Worm (Caenorhabditis elegans) whole organism, L4 larva: ENCODE measurements around the gene micu-1.
A peak's percentile ranks its signal among the peaks of the same experiment; 100 is the strongest.

Source experiments
- D1046.2 ChIP-seq: fragments of 200-800 bp; sonication (Bioruptor generic); IDR thresholded peaks from 2 replicates; pipeline ENCODE4 v1.3.6; 2022; ENCODE audit warnings: missing genetic modification characterization, missing compliant biosample characterization
- F26F4.8 ChIP-seq: fragments of 200-800 bp; sonication (Bioruptor generic); conservative IDR thresholded peaks from 2 replicates; pipeline ENCODE4 v1.3.6; 2022; ENCODE audit warnings: missing genetic modification characterization, missing compliant biosample characterization
- T20F7.1 ChIP-seq: fragments of 200-800 bp; sonication (Bioruptor generic); optimal IDR thresholded peaks from 2 replicates; lab custom pipeline; 2018; ENCODE audit warnings: mild to moderate bottlenecking, missing genetic modification characterization, missing compliant biosample characterization
- T26A8.4 ChIP-seq: fragments of 200-800 bp; sonication (Bioruptor generic); IDR thresholded peaks from 2 replicates; pipeline ENCODE4 v1.3.6; 2022; ENCODE audit warnings: missing genetic modification characterization, missing compliant biosample characterization
- Y48G9A.11 ChIP-seq: fragments of 200-800 bp; sonication (Bioruptor generic); IDR thresholded peaks from 2 replicates; pipeline ENCODE4 v1.3.6; 2022; ENCODE audit warnings: missing genetic modification reagents, missing genetic modification characterization, missing compliant biosample characterization
- aha-1 ChIP-seq: fragments of 150-350 bp; peaks from one replicate; lab custom pipeline; 2014; ENCODE audit warnings: missing biosample characterization, missing genetic modification characterization
- arid-1 ChIP-seq: fragments of 200-800 bp; sonication (Bioruptor generic); conservative IDR thresholded peaks from 2 replicates; pipeline ENCODE4 v1.3.6; 2022; ENCODE audit warnings: missing genetic modification reagents, missing genetic modification characterization, missing compliant biosample characterization
- attf-4 ChIP-seq: sonication (generic microtip); optimal IDR thresholded peaks from 3 replicates; lab custom pipeline; 2017; ENCODE audit warnings: missing biosample characterization, missing genetic modification characterization
- ceh-20 ChIP-seq: fragments of 200-800 bp; sonication (Bioruptor generic); IDR thresholded peaks from 2 replicates; pipeline ENCODE4 v1.3.6; 2022; ENCODE audit warnings: missing genetic modification reagents, missing genetic modification characterization, missing compliant biosample characterization
- ceh-28 ChIP-seq: fragments of 150-350 bp; optimal IDR thresholded peaks from 2 replicates; lab custom pipeline; 2014; ENCODE audit warnings: missing biosample characterization, missing genetic modification reagents, missing genetic modification characterization
- ceh-44 ChIP-seq: fragments of 200-800 bp; sonication (Bioruptor generic); IDR thresholded peaks from 2 replicates; pipeline ENCODE4 v1.3.6; 2022; ENCODE audit warnings: missing genetic modification reagents, missing genetic modification characterization, missing compliant biosample characterization
- ceh-62 ChIP-seq: sonication (generic microtip); optimal IDR thresholded peaks from 2 replicates; lab custom pipeline; 2017; ENCODE audit warnings: missing biosample characterization, missing genetic modification characterization
- ces-1 ChIP-seq: fragments of 150-350 bp; sonication (generic microtip); optimal IDR thresholded peaks from 4 replicates; lab custom pipeline; 2014; ENCODE audit warnings: missing biosample characterization, missing genetic modification reagents, missing genetic modification characterization
- cey-2 ChIP-seq: sonication (generic microtip); optimal IDR thresholded peaks from 3 replicates; lab custom pipeline; 2017; ENCODE audit warnings: missing genetic modification characterization, mild to moderate bottlenecking, missing compliant biosample characterization, antibody characterized with exemption, borderline replicate concordance; ENCODE audit not compliant: insufficient read depth
- daf-19 ChIP-seq: fragments of 200-800 bp; sonication (Bioruptor generic); conservative IDR thresholded peaks from 2 replicates; pipeline ENCODE4 v1.3.6; 2022; ENCODE audit warnings: missing genetic modification characterization, missing compliant biosample characterization
- dmd-9 ChIP-seq: fragments of 200-800 bp; sonication (Bioruptor generic); IDR thresholded peaks from 2 replicates; pipeline ENCODE4 v1.3.6; 2022; ENCODE audit warnings: missing genetic modification reagents, missing genetic modification characterization, missing compliant biosample characterization
- duxl-1 ChIP-seq: sonication (generic microtip); optimal IDR thresholded peaks from 2 replicates; lab custom pipeline; 2016; ENCODE audit warnings: mild to moderate bottlenecking, missing genetic modification characterization, moderate library complexity, missing compliant biosample characterization; ENCODE audit not compliant: poor library complexity
- gei-8 ChIP-seq: fragments of 200-800 bp; sonication (Bioruptor generic); optimal IDR thresholded peaks from 2 replicates; lab custom pipeline; 2018; ENCODE audit warnings: mild to moderate bottlenecking, missing genetic modification characterization, missing compliant biosample characterization
- hif-1 ChIP-seq, 2 experiments: sonication (generic microtip); optimal IDR thresholded peaks; 2 replicates each; lab custom pipeline; 2016 to 2017; ENCODE audit warnings: missing compliant biosample characterization in 2 of 2, missing genetic modification characterization in 2 of 2, missing genetic modification reagents in 2 of 2, missing genotype in 2 of 2, mild to moderate bottlenecking in 1 of 2
- hlh-11 ChIP-seq: fragments of 200-800 bp; sonication (Bioruptor generic); optimal IDR thresholded peaks from 2 replicates; lab custom pipeline; 2018; ENCODE audit warnings: mild to moderate bottlenecking, missing genetic modification characterization, missing compliant biosample characterization
- lim-7 ChIP-seq: fragments of 200-800 bp; sonication (Bioruptor generic); IDR thresholded peaks from 2 replicates; pipeline ENCODE4 v1.3.6; 2022; ENCODE audit warnings: missing genetic modification characterization, missing compliant biosample characterization
- lin-13 ChIP-seq: fragments of 150-350 bp; optimal IDR thresholded peaks from 2 replicates; lab custom pipeline; 2014; ENCODE audit warnings: missing biosample characterization, missing genetic modification reagents, missing genetic modification characterization
- lin-15B ChIP-seq: fragments of 150-350 bp; sonication (generic microtip); optimal IDR thresholded peaks from 3 replicates; lab custom pipeline; 2014; ENCODE audit warnings: missing biosample characterization, missing genetic modification characterization
- lin-29 ChIP-seq: fragments of 200-800 bp; sonication (Bioruptor generic); IDR thresholded peaks from 2 replicates; pipeline ENCODE4 v1.3.6; 2022; ENCODE audit warnings: missing genetic modification reagents, missing genetic modification characterization, missing compliant biosample characterization
- lin-38 ChIP-seq: fragments of 200-800 bp; sonication (Bioruptor generic); IDR thresholded peaks from 2 replicates; pipeline ENCODE4 v1.3.6; 2022; ENCODE audit warnings: missing genetic modification reagents, missing genetic modification characterization, missing compliant biosample characterization
- mep-1 ChIP-seq: fragments of 150-350 bp; sonication (generic microtip); optimal IDR thresholded peaks from 3 replicates; lab custom pipeline; 2014; ENCODE audit warnings: missing biosample characterization, missing genetic modification characterization
- mxl-2 ChIP-seq: fragments of 200-800 bp; sonication (Bioruptor generic); conservative IDR thresholded peaks from 2 replicates; pipeline ENCODE4 v1.3.6; 2022; ENCODE audit warnings: missing genetic modification reagents, missing genetic modification characterization, missing compliant biosample characterization
- nhr-10 ChIP-seq: fragments of 150-350 bp; optimal IDR thresholded peaks from 2 replicates; lab custom pipeline; 2014; ENCODE audit warnings: missing biosample characterization, missing genetic modification characterization
- nhr-111 ChIP-seq: fragments of 200-800 bp; sonication (Bioruptor generic); optimal IDR thresholded peaks from 2 replicates; lab custom pipeline; 2018; ENCODE audit warnings: mild to moderate bottlenecking, missing genetic modification characterization, missing compliant biosample characterization
- nhr-237 ChIP-seq: sonication (generic microtip); optimal IDR thresholded peaks from 2 replicates; lab custom pipeline; 2017; ENCODE audit warnings: missing biosample characterization, missing genetic modification characterization
- nhr-25 ChIP-seq: sonication (generic microtip); optimal IDR thresholded peaks from 2 replicates; lab custom pipeline; 2017; ENCODE audit warnings: missing genetic modification characterization, mild to moderate bottlenecking, missing compliant biosample characterization, antibody characterized with exemption, moderate library complexity, borderline replicate concordance; ENCODE audit not compliant: insufficient read depth
- nhr-41 ChIP-seq: fragments of 200-800 bp; sonication (Bioruptor generic); IDR thresholded peaks from 2 replicates; pipeline ENCODE4 v1.3.6; 2022; ENCODE audit warnings: missing genetic modification reagents, missing genetic modification characterization, missing compliant biosample characterization
- nhr-42 ChIP-seq: fragments of 200-800 bp; sonication (Bioruptor generic); IDR thresholded peaks from 2 replicates; pipeline ENCODE4 v1.3.6; 2022; ENCODE audit warnings: missing genetic modification characterization, missing compliant biosample characterization
- nhr-76 ChIP-seq: fragments of 150-350 bp; optimal IDR thresholded peaks from 2 replicates; lab custom pipeline; 2014; ENCODE audit warnings: missing biosample characterization, missing genetic modification characterization
- nhr-77 ChIP-seq: fragments of 150-350 bp; optimal IDR thresholded peaks from 2 replicates; lab custom pipeline; 2014; ENCODE audit warnings: missing biosample characterization, missing genetic modification characterization
- pha-4 ChIP-seq, 2 experiments: fragments of 150-350 bp in 1 of 2; fragments of 200-800 bp in 1 of 2; sonication (Bioruptor generic) in 1 of 2; IDR thresholded peaks in 1 of 2; optimal IDR thresholded peaks in 1 of 2; 2 replicates each; pipeline versions ENCODE4 v1.3.6 to Lab custom; 2014 to 2022; ENCODE audit warnings: missing genetic modification characterization in 2 of 2, missing genetic modification reagents in 2 of 2, missing biosample characterization in 1 of 2, missing compliant biosample characterization in 1 of 2
- php-3 ChIP-seq: fragments of 200-800 bp; sonication (Bioruptor generic); IDR thresholded peaks from 2 replicates; pipeline ENCODE4 v1.3.6; 2022; ENCODE audit warnings: missing genetic modification reagents, missing genetic modification characterization, missing compliant biosample characterization
- pqm-1 ChIP-seq: sonication (generic microtip); optimal IDR thresholded peaks from 2 replicates; lab custom pipeline; 2017; ENCODE audit warnings: missing biosample characterization, missing genetic modification characterization
- sdz-12 ChIP-seq: fragments of 200-800 bp; sonication (Bioruptor generic); optimal IDR thresholded peaks from 2 replicates; lab custom pipeline; 2018; ENCODE audit warnings: mild to moderate bottlenecking, missing genetic modification characterization, missing compliant biosample characterization
- set-16 ChIP-seq: fragments of 200-800 bp; sonication (Bioruptor generic); IDR thresholded peaks from 2 replicates; pipeline ENCODE4 v1.3.6; 2022; ENCODE audit warnings: missing genetic modification reagents, missing genetic modification characterization, missing compliant biosample characterization
- tag-97 ChIP-seq: fragments of 200-800 bp; sonication (Bioruptor generic); IDR thresholded peaks from 2 replicates; pipeline ENCODE4 v1.3.6; 2022; ENCODE audit warnings: missing genetic modification characterization, missing compliant biosample characterization
- unc-130 ChIP-seq: sonication (generic microtip); optimal IDR thresholded peaks from 2 replicates; lab custom pipeline; 2016; ENCODE audit warnings: missing genetic modification reagents, missing genetic modification characterization, missing compliant biosample characterization
- unc-62 ChIP-seq, 3 experiments: fragments of 150-350 bp in 1 of 3; sonication (generic microtip); optimal IDR thresholded peaks in 2 of 3; peaks in 1 of 3; 1 replicate in 1 of 3; 2 replicates in 2 of 3; lab custom pipeline; 2014 to 2017; ENCODE audit warnings: missing biosample characterization in 3 of 3, missing genetic modification characterization in 3 of 3, missing genetic modification reagents in 3 of 3, missing genotype in 1 of 3
- vab-7 ChIP-seq: fragments of 200-800 bp; sonication (Bioruptor generic); IDR thresholded peaks from 2 replicates; pipeline ENCODE4 v1.3.6; 2022; ENCODE audit warnings: missing genetic modification reagents, missing genetic modification characterization, missing compliant biosample characterization
- zag-1 ChIP-seq: fragments of 150-350 bp; optimal IDR thresholded peaks from 2 replicates; lab custom pipeline; 2014; ENCODE audit warnings: missing biosample characterization, missing genetic modification characterization
- zfp-2 ChIP-seq: sonication (generic microtip); optimal IDR thresholded peaks from 2 replicates; lab custom pipeline; 2016; ENCODE audit warnings: mild to moderate bottlenecking, missing genetic modification characterization, missing compliant biosample characterization

micu-1 gene

ce11 chrIV:13314181-13314580, 16.5 kb downstream of the micu-1 start (continued):
- peak; percentile 7; the same call in 1 of the 2 replicates for TF ChIP-seq pha-4 (GFP tag; IDR thresholded peaks at IDR 0.05; lab: Robert Waterston, UW)
- TF ChIP-seq pha-4 (tag; optimal IDR thresholded peaks at IDR 0.05; lab: Kevin White, UChicago), result no peak
- no peak for TF ChIP-seq gei-8 (GFP tag; lab: Kevin White, UChicago)
- no peak for TF ChIP-seq daf-19 (GFP tag; lab: Robert Waterston, UW)
- peak; percentile 97 for TF ChIP-seq php-3 (GFP tag; lab: Robert Waterston, UW)
- no peak for TF ChIP-seq ceh-44
- no peak for TF ChIP-seq nhr-76 (tag; lab: Kevin White, UChicago)
- TF ChIP-seq duxl-1 (tag; lab: Kevin White, UChicago), result no peak
- TF ChIP-seq lin-15B, result no peak
- TF ChIP-seq hif-1 (tag; optimal IDR thresholded peaks at IDR 0.05; lab: Kevin White, UChicago), result no peak
- 0 out of 2 replicates have a peak, but pooled peaks have one; percentile 32 for TF ChIP-seq mxl-2 (GFP tag; lab: Robert Waterston, UW)
- TF ChIP-seq pqm-1 (tag; lab: Kevin White, UChicago), result peak; percentile 82
- no peak for TF ChIP-seq F26F4.8
- TF ChIP-seq aha-1 (tag; lab: Kevin White, UChicago), result no peak
- no peak for TF ChIP-seq lin-13 (GFP tag; lab: Kevin White, UChicago)
- peak; percentile 22 for TF ChIP-seq cey-2 (tag; lab: Kevin White, UChicago)
- TF ChIP-seq tag-97 (GFP tag; lab: Robert Waterston, UW), result no peak
- no peak for TF ChIP-seq attf-4 (tag; lab: Kevin White, UChicago)
- TF ChIP-seq ceh-20, result peak; percentile 85
- TF ChIP-seq Y48G9A.11 (GFP tag; lab: Robert Waterston, UW), result no peak
- no peak for TF ChIP-seq ces-1 (GFP tag; lab: Kevin White, UChicago)
- no peak for TF ChIP-seq zag-1 (tag; lab: Kevin White, UChicago)
- no peak for TF ChIP-seq nhr-41 (GFP tag; lab: Robert Waterston, UW)
- TF ChIP-seq sdz-12, result no peak
- TF ChIP-seq nhr-111, result no peak

ce11 chrIV:13315344-13315743, 17.6 kb downstream of the micu-1 start, which contains the start of gene fat-1:
Gene fat-1 (plus strand): TSS chrIV:13315644.
- TF ChIP-seq aha-1 (tag; lab: Kevin White, UChicago) (no peak), vab-7 (GFP tag; lab: Robert Waterston, UW) (no peak), lin-38 (0 out of 2 replicates have a peak, but pooled peaks have one; percentile 6), T20F7.1 (GFP tag; lab: Kevin White, UChicago) (no peak), nhr-25 (no peak)

- TF ChIP-seq daf-19 (GFP tag; lab: Robert Waterston, UW), result no peak
- TF ChIP-seq ceh-62, result no peak
- peak; percentile 54 for TF ChIP-seq nhr-76 (tag; lab: Kevin White, UChicago)
- TF ChIP-seq aha-1 (tag; lab: Kevin White, UChicago), result peak; percentile 98
- TF ChIP-seq mep-1, result peak; percentile 91
- peak in 1 of 2 experiments; percentile 41 for TF ChIP-seq hif-1 (tag; optimal IDR thresholded peaks at IDR 0.05; lab: Kevin White, UChicago)
- TF ChIP-seq unc-130 (GFP tag; lab: Kevin White, UChicago), result no peak
- TF ChIP-seq nhr-77 (tag; lab: Kevin White, UChicago), result peak; percentile 95
- no peak for TF ChIP-seq lin-29 (GFP tag; lab: Robert Waterston, UW)
- TF ChIP-seq set-16 (GFP tag; lab: Robert Waterston, UW), result no peak
- no peak for TF ChIP-seq ceh-44
- 0 out of 2 replicates have a peak, but pooled peaks have one; percentile 50 for TF ChIP-seq arid-1 (GFP tag; lab: Robert Waterston, UW)
- TF ChIP-seq ceh-28 (tag; lab: Kevin White, UChicago), result no peak
- TF ChIP-seq Y48G9A.11 (GFP tag; lab: Robert Waterston, UW), result no peak
- peak in 1 of 2 experiments; percentile 88 for TF ChIP-seq unc-62 (GFP tag; optimal IDR thresholded peaks at IDR 0.05 in 1 of 2; lab: Kevin White, UChicago)
- no peak for TF ChIP-seq unc-62 (tag; optimal IDR thresholded peaks at IDR 0.05; lab: Kevin White, UChicago)
- TF ChIP-seq sdz-12, result no peak
- no peak for TF ChIP-seq mxl-2 (GFP tag; lab: Robert Waterston, UW)
- TF ChIP-seq zfp-2 (tag; lab: Kevin White, UChicago), result no peak
- no peak for TF ChIP-seq dmd-9 (GFP tag; lab: Robert Waterston, UW)
- TF ChIP-seq nhr-42 (GFP tag; lab: Robert Waterston, UW), result 0 out of 2 replicates have a peak, but pooled peaks have one; percentile 48
- TF ChIP-seq lim-7 (GFP tag; lab: Robert Waterston, UW), result no peak
- no peak for TF ChIP-seq nhr-237 (tag; lab: Kevin White, UChicago)
- TF ChIP-seq D1046.2 (GFP tag; lab: Robert Waterston, UW), result no peak
- peak; percentile 90 for TF ChIP-seq nhr-10 (tag; lab: Kevin White, UChicago)
- TF ChIP-seq T26A8.4 (GFP tag; lab: Robert Waterston, UW), result peak; percentile 63; the same call in 1 of the 2 replicates
- peak; percentile 93 for TF ChIP-seq hlh-11 (tag; lab: Kevin White, UChicago)
Observed at ce11 chrIV:13318773-13319172, 21.0 kb downstream of the micu-1 start.
